Worm (Caenorhabditis elegans) whole organism, L4/young adult: ENCODE results near the gene mob-1.
"Not testable (repeated sequence)": the region's sequence is repeated elsewhere in the genome, so short reads cannot be mapped to it uniquely, and the experiment has no call there.

Source experiments
- W03F9.2 ChIP-seq: fragments of 150-350 bp; optimal IDR thresholded peaks from 2 replicates; lab custom pipeline; 2014; ENCODE audit warnings: missing biosample characterization, missing genetic modification characterization
- dao-5 ChIP-seq: sonication (generic microtip); optimal IDR thresholded peaks from 2 replicates; lab custom pipeline; 2016; ENCODE audit warnings: missing genotype, missing genetic modification characterization, moderate library complexity, missing compliant biosample characterization
- him-1 ChIP-seq: sonication (generic microtip); optimal IDR thresholded peaks from 2 replicates; lab custom pipeline; 2016; ENCODE audit warnings: missing genotype, missing genetic modification reagents, missing genetic modification characterization, missing compliant biosample characterization

ce11 chrIV:11828012-11828411 lies 32.3 kb upstream of the mob-1 start, which contains the start of gene M117.6:
- not testable (repeated sequence) for TF ChIP-seq him-1; W03F9.2; dao-5 (tag; lab: Kevin White, UChicago)
